Worm (Caenorhabditis elegans) whole organism, L2 larva: Measurements from ENCODE around the gene ZK354.9.
"Not testable (repeated sequence)": the region's sequence is repeated elsewhere in the genome, so short reads cannot be mapped to it uniquely, and the experiment has no call there.

Source experiments
- ama-1 ChIP-seq: fragments of 150-350 bp; optimal IDR thresholded peaks from 2 replicates; lab custom pipeline; 2018; ENCODE audit warnings: inconsistent platforms
- fos-1 ChIP-seq: fragments of 150-350 bp; optimal IDR thresholded peaks from 2 replicates; lab custom pipeline; 2014; ENCODE audit warnings: missing biosample characterization, missing genetic modification characterization
- lin-13 ChIP-seq: fragments of 150-350 bp; optimal IDR thresholded peaks from 2 replicates; lab custom pipeline; 2014; ENCODE audit warnings: missing biosample characterization, missing genetic modification reagents, missing genetic modification characterization
- mdl-1 ChIP-seq, 2 experiments: fragments of 150-350 bp in 1 of 2; sonication (generic microtip) in 1 of 2; optimal IDR thresholded peaks; 2 replicates each; lab custom pipeline; 2017; ENCODE audit warnings: missing biosample characterization in 2 of 2, missing genetic modification characterization in 2 of 2
- nhr-77 ChIP-seq: fragments of 150-350 bp; optimal IDR thresholded peaks from 2 replicates; lab custom pipeline; 2014; ENCODE audit warnings: missing biosample characterization, missing genetic modification characterization
- skn-1 ChIP-seq: sonication (generic microtip); optimal IDR thresholded peaks from 2 replicates; lab custom pipeline; 2017; ENCODE audit warnings: missing biosample characterization, missing genetic modification characterization
- snpc-4 ChIP-seq: fragments of 150-350 bp; optimal IDR thresholded peaks from 2 replicates; lab custom pipeline; 2014; ENCODE audit warnings: missing biosample characterization, missing genetic modification characterization
- unc-62 ChIP-seq: fragments of 150-350 bp; optimal IDR thresholded peaks from 2 replicates; lab custom pipeline; 2014; ENCODE audit warnings: missing biosample characterization, missing genetic modification reagents, missing genetic modification characterization
- zag-1 ChIP-seq: fragments of 150-350 bp; optimal IDR thresholded peaks from 2 replicates; lab custom pipeline; 2014; ENCODE audit warnings: missing biosample characterization, missing genetic modification characterization

ZK354.9 gene

DNA sequence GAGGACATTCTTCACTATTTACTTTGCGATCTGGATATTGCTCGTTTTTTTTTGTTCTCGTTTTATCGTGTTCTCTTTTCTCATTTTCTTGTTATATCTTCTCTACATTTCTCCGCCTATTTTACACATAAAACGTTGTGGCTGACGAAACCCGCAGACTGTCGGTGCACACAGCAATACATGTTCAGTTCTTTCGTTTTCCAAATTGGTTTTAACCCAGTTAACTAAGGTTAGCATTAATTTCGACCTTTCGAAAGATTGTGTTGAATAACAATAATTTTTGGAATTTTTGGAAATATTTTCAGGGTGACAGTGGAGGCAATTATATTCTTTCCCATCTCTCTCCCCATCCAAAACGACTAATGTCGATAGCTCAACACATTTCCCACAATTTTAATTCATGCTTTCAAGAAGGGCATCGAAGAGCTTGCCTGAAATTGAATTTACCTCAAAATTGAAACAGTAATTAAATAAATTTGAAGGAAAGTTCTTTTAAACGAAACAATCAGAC lies 43.2 kb downstream of the ZK354.9 start:
- TF ChIP-seq ama-1 (lab: Kevin White, UChicago) (peak; percentile 61), snpc-4 (peak; percentile 68)

DNA sequence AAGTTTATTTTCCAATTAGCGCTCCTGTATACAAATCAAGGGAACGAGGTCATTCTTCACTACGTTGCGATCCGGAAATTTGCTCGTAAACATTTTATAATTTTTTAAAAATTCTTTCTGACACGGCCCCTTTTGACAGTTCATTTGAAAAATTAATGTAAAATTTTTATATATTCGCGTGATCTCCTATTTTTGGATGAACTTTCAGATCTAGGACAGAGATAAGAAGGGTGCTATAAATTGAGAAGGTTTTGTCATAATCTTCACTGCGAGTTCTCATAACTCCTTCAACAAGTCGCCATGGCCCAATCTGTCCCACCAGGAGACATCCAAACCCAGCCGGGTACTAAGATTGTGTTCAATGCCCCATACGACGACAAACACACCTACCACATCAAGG lies 47.7 kb downstream of the ZK354.9 start, which contains the start of gene msp-19:
msp-19 (plus strand) TSS at position 301 of the 400 bp plus-strand sequence.
- not testable (repeated sequence) for TF ChIP-seq zag-1 (tag; lab: Kevin White, UChicago); unc-62 (GFP tag; lab: Kevin White, UChicago); mdl-1 (tag; optimal IDR thresholded peaks at IDR 0.05; lab: Kevin White, UChicago)
- TF ChIP-seq, all 48 proteins: peak for 0; not testable (repeated sequence) for 48

DNA sequence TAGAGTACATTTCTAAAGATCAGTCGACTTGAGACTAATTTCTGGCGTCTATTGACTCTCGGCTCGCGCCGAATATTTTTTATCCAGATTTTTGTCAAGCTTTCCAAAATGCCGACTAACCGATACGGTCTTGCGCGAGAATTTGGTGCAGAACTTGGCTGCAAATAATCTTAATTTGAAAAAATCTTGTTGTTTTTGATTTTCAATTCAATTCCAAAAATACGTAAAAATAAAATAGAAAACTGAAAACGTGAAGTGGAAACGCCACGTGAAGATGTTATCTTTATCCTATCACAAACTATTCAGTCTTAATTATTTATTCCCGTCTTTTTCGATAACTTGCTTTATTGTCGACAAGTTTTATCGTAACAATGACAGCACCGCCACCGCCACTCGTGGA lies 49.6 kb downstream of the ZK354.9 start, which contains the start of gene ttbk-2.1:
ttbk-2.1 (plus strand) TSS at position 301 of the 400 bp plus-strand sequence.
- TF ChIP-seq nhr-77 (tag; lab: Kevin White, UChicago); fos-1 (tag; lab: Kevin White, UChicago); unc-62 (GFP tag; lab: Kevin White, UChicago): not testable (repeated sequence)

DNA sequence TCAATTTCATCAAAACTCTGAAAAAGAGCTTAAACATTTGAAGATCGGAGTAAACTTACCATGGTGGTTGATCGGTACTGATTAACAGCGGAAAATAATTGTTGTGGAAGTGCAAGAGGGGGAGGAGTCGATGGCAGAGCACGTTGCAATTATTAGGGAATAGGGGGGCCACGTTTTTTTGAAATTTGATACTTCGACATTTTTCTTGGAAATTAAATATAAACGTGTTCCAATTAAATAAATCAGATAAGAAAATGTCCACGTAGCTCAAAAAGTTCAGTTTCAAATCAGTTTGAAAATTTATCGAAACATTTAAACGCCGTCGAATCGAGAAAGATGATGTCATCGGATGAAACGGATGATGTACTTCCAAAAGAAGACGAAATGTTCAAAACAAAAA lies 51.2 kb downstream of the ZK354.9 start, which contains the start of gene F36H12.9:
F36H12.9 (plus strand) TSS at position 301 of the 400 bp plus-strand sequence.
- not testable (repeated sequence) for TF ChIP-seq lin-13 (GFP tag; lab: Kevin White, UChicago); skn-1 (tag; lab: Kevin White, UChicago); zag-1 (tag; lab: Kevin White, UChicago)
